Worm (Caenorhabditis elegans) whole organism, late embryonic: ENCODE data around the gene ZC204.14.

Experiments
- T23F11.4 ChIP-seq: fragments of 200-800 bp; sonication (Bioruptor generic); optimal IDR thresholded peaks from 2 replicates; lab custom pipeline; 2018; ENCODE audit warnings: mild to moderate bottlenecking, missing genetic modification characterization, missing compliant biosample characterization
- ceh-14 ChIP-seq: sonication (generic microtip); optimal IDR thresholded peaks from 2 replicates; lab custom pipeline; 2016; ENCODE audit warnings: missing genotype, missing genetic modification characterization, missing compliant biosample characterization
- ceh-18 ChIP-seq: sonication (generic microtip); optimal IDR thresholded peaks from 2 replicates; lab custom pipeline; 2016; ENCODE audit warnings: missing genetic modification characterization, missing compliant biosample characterization
- ceh-22 ChIP-seq: sonication (generic microtip); optimal IDR thresholded peaks from 2 replicates; lab custom pipeline; 2017; ENCODE audit warnings: missing biosample characterization, missing genetic modification characterization
- ceh-31 ChIP-seq: sonication (generic microtip); optimal IDR thresholded peaks from 2 replicates; lab custom pipeline; 2016; ENCODE audit warnings: missing genetic modification characterization, missing compliant biosample characterization
- ceh-34 ChIP-seq: sonication (generic microtip); optimal IDR thresholded peaks from 2 replicates; lab custom pipeline; 2016; ENCODE audit warnings: mild to moderate bottlenecking, missing genetic modification characterization, missing compliant biosample characterization
- fkh-10 ChIP-seq: fragments of 150-350 bp; optimal IDR thresholded peaks from 2 replicates; lab custom pipeline; 2014; ENCODE audit warnings: missing biosample characterization, missing genetic modification reagents, missing genetic modification characterization
- gmeb-2 ChIP-seq: sonication (generic microtip); optimal IDR thresholded peaks from 2 replicates; lab custom pipeline; 2016; ENCODE audit warnings: missing genetic modification characterization, inconsistent platforms, missing compliant biosample characterization
- lim-6 ChIP-seq: sonication (generic microtip); optimal IDR thresholded peaks from 2 replicates; lab custom pipeline; 2016; ENCODE audit warnings: missing genetic modification characterization, missing compliant biosample characterization
- lin-11 ChIP-seq: fragments of 200-800 bp; sonication (Bioruptor generic); optimal IDR thresholded peaks from 2 replicates; lab custom pipeline; 2018; ENCODE audit warnings: mild to moderate bottlenecking, missing genetic modification characterization, missing compliant biosample characterization
- madf-2 ChIP-seq: sonication (generic microtip); optimal IDR thresholded peaks from 2 replicates; lab custom pipeline; 2017; ENCODE audit warnings: missing genetic modification characterization, missing compliant biosample characterization
- pat-9 ChIP-seq: fragments of 200-800 bp; sonication (Bioruptor generic); optimal IDR thresholded peaks from 2 replicates; lab custom pipeline; 2018; ENCODE audit warnings: mild to moderate bottlenecking, missing genetic modification characterization, moderate library complexity, missing compliant biosample characterization
- sdc-2 ChIP-seq: sonication (generic microtip); optimal IDR thresholded peaks from 2 replicates; lab custom pipeline; 2016; ENCODE audit warnings: missing genotype, missing genetic modification characterization, missing compliant biosample characterization
- tbx-2 ChIP-seq: sonication (generic microtip); optimal IDR thresholded peaks from 2 replicates; lab custom pipeline; 2016; ENCODE audit warnings: missing genetic modification characterization, missing compliant biosample characterization
- ttx-3 ChIP-seq: sonication (generic microtip); optimal IDR thresholded peaks from 2 replicates; lab custom pipeline; 2016; ENCODE audit warnings: missing genetic modification reagents, missing genetic modification characterization, missing compliant biosample characterization
- unc-86 ChIP-seq: sonication (generic microtip); optimal IDR thresholded peaks from 2 replicates; lab custom pipeline; 2016; ENCODE audit warnings: missing genetic modification characterization, missing compliant biosample characterization
- ztf-16 ChIP-seq: sonication (generic microtip); optimal IDR thresholded peaks from 2 replicates; lab custom pipeline; 2017; ENCODE audit warnings: missing genetic modification characterization, missing compliant biosample characterization

ZC204.14 gene

DNA sequence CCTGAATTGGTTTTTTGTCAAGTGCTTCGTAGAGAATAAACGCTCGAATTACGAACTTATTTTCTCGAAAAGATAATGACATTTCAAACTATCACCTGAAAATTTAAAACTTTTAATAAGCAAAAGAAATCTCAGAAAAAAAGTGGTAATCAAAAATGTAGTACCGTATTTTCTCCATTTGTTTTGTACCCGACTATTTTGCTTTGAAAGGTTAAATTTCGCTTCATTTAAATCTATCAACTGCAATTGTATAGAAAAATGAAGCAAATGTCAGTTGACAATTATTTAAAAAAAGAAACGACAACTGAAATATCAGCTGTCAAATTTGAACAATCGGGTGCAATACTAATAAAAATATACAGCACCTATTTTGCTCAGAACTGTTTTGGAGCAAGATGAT, 41.6 kb downstream of the ZC204.14 start, which contains the start of gene fbxa-158:
TSS of gene fbxa-158 (minus strand) at position 101 of the 400 bp plus-strand sequence.
- no peak for TF ChIP-seq ceh-31 (tag; lab: Kevin White, UChicago)
- no peak for TF ChIP-seq madf-2 (tag; lab: Kevin White, UChicago)
- TF ChIP-seq lin-11 (tag; lab: Kevin White, UChicago): no peak
- no peak for TF ChIP-seq pat-9 (tag; lab: Kevin White, UChicago)
- TF ChIP-seq ceh-14 (tag; lab: Kevin White, UChicago): no peak
- no peak for TF ChIP-seq sdc-2
- no peak for TF ChIP-seq ceh-34

DNA sequence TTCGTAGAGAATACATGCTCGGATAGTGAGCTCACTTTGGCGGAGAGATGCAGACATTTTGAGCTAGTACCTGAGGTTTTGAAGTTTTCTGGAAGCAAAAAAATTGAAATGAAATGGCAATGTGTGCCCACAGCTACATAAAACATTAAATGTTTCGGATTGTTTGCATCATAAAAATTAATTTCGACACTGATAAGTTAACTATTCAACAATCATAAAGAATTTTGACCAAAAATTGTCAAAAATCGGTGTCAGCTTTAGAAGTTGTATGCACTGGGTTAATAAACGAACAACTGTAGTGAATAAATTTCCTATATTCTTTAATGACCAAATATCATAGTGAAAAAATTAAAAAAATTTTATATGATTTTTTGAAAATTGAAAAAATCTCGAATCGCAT, 43.8 kb downstream of the ZC204.14 start, which contains the start of gene fbxa-166:
TSS of gene fbxa-166 (minus strand) at position 101 of the 400 bp plus-strand sequence.
- no peak for TF ChIP-seq lim-6 (tag; lab: Kevin White, UChicago)
- TF ChIP-seq tbx-2 (tag; lab: Kevin White, UChicago): no peak

DNA sequence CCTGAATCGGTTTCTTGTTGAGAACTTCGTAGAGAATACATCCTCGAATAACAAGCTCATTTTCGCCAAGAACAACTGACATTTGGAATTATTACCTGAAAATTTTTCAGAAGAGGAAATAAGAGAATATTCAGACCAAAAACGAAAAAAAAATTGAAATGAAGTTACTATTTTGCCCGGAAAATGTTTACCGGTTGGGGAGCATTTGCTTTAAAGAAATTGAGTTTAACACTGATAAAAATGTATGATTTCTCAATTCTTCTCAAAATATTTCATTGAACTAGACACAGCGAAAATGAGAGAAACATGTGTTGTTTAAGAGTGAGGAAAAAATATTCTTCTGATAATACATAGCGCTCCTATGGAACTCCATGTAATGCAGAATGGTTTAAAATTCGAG, 46.4 kb downstream of the ZC204.14 start, which contains the start of gene fbxa-165:
TSS of gene fbxa-165 (minus strand) at position 101 of the 400 bp plus-strand sequence.
- no peak for TF ChIP-seq ztf-16
- no peak for TF ChIP-seq lim-6 (tag; lab: Kevin White, UChicago)
- TF ChIP-seq lin-11 (tag; lab: Kevin White, UChicago): no peak
- no peak for TF ChIP-seq ceh-22 (tag; lab: Kevin White, UChicago)
- no peak for TF ChIP-seq ceh-18 (tag; lab: Kevin White, UChicago)
- TF ChIP-seq tbx-2 (tag; lab: Kevin White, UChicago): no peak
- TF ChIP-seq unc-86: no peak
- no peak for TF ChIP-seq T23F11.4 (GFP tag; lab: Kevin White, UChicago)
- TF ChIP-seq ttx-3: no peak
- TF ChIP-seq fkh-10 (GFP tag; lab: Kevin White, UChicago): no peak

DNA sequence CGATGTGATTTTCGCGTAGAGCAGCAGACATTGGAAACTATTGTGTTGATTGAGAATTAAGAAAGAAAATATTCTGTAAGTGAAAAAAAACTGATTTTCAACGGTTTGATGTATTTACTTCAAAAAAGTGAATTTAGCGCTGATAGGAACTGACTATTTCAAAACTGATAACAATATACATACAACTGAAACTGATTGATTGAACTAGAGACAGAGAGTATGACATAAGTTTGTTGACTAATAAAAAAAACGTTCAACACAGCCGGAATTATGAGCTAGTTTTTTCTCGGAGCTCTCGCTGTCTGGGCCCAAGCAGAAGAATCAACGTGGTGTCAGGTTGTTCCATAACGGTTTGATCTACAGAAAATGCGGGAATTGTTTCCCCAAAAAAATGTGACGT, 48.8 kb downstream of the ZC204.14 start, which contains the start of gene fbxa-164:
TSS of gene fbxa-164 (minus strand) at position 101 of the 400 bp plus-strand sequence.
- no peak for TF ChIP-seq gmeb-2
- TF ChIP-seq, all 69 proteins: peak for 0
